Fruit fly (Drosophila melanogaster) whole organism, pupa: ENCODE data around the gene Hr96.
A peak's percentile ranks its signal among the peaks of the same experiment; 100 is the strongest.

Experiments
- CG13204 ChIP-seq: fragments of 200-800 bp; sonication (Bioruptor generic); optimal IDR thresholded peaks from 2 replicates; lab custom pipeline; 2018; ENCODE audit warnings: missing biosample characterization, mild to moderate bottlenecking, missing genetic modification characterization, moderate library complexity
- CG17806 ChIP-seq: fragments of 200-800 bp; sonication (Bioruptor generic); optimal IDR thresholded peaks from 2 replicates; lab custom pipeline; 2018; ENCODE audit warnings: missing biosample characterization, mild to moderate bottlenecking, missing genetic modification characterization, moderate library complexity
- CG32121 ChIP-seq: fragments of 200-800 bp; sonication (Bioruptor generic); IDR thresholded peaks from 2 replicates; pipeline ENCODE4 v1.3.6; 2022; ENCODE audit warnings: missing biosample characterization, missing genetic modification characterization
- CG34367 ChIP-seq: fragments of 200-800 bp; sonication (Bioruptor generic); optimal IDR thresholded peaks from 2 replicates; lab custom pipeline; 2018; ENCODE audit warnings: missing biosample characterization, mild to moderate bottlenecking, missing genetic modification characterization
- CG4496 ChIP-seq: fragments of 200-800 bp; sonication (Bioruptor generic); IDR thresholded peaks from 3 replicates; pipeline ENCODE4 v1.3.6; 2022; ENCODE audit warnings: missing biosample characterization, missing genetic modification characterization
- CG8301 ChIP-seq: fragments of 200-800 bp; sonication (Bioruptor generic); optimal IDR thresholded peaks from 2 replicates; lab custom pipeline; 2018; ENCODE audit warnings: missing biosample characterization, mild to moderate bottlenecking, missing genetic modification characterization
- EcR ChIP-seq: fragments of 200-800 bp; sonication (Bioruptor generic); optimal IDR thresholded peaks from 3 replicates; lab custom pipeline; 2019; ENCODE audit warnings: missing biosample characterization, missing genetic modification characterization, mild to moderate bottlenecking, moderate library complexity, missing genetic modification reagents
- Ets98B ChIP-seq: fragments of 200-800 bp; sonication (Bioruptor generic); IDR thresholded peaks from 2 replicates; pipeline ENCODE4 v1.3.6; 2022; ENCODE audit warnings: missing biosample characterization, missing genetic modification characterization
- Pif1B ChIP-seq: fragments of 200-800 bp; sonication (Bioruptor generic); optimal IDR thresholded peaks from 3 replicates; lab custom pipeline; 2016; ENCODE audit warnings: missing biosample characterization, missing genetic modification characterization
- Snoo ChIP-seq: fragments of 200-800 bp; sonication (Bioruptor generic); optimal IDR thresholded peaks from 3 replicates; lab custom pipeline; 2017; ENCODE audit warnings: missing biosample characterization, mild to moderate bottlenecking, missing genetic modification characterization, inconsistent platforms
- fd96Ca ChIP-seq: fragments of 200-800 bp; sonication (Bioruptor generic); IDR thresholded peaks from 3 replicates; pipeline ENCODE4 v1.3.6; 2022; ENCODE audit warnings: missing biosample characterization, missing genetic modification characterization

dm6 chr3R:25024895-25025557 is at the start of gene Hr96, which contains the start of gene EMC6:
- TF ChIP-seq CG4496 (peak; percentile 96), CG17806 (tag; lab: Kevin White, UChicago) (peak; percentile 86), CG13204 (GFP tag; lab: Kevin White, UChicago) (no peak), EcR (GFP tag; lab: Kevin White, UChicago) (peak; percentile 18), Snoo (tag; lab: Kevin White, UChicago) (peak; percentile 91), CG8301 (peak; percentile 86), Pif1B (GFP tag; lab: Kevin White, UChicago) (peak; percentile 89), CG34367 (peak; percentile 84), Ets98B (peak; percentile 94), CG32121 (GFP tag; lab: Robert Waterston, UW) (peak; percentile 91), fd96Ca (GFP tag; lab: Robert Waterston, UW) (peak; percentile 93)
